Fruit fly (Drosophila melanogaster) whole organism: Measurements from ENCODE around the gene CG10621.

Source experiments
- CG8478 ChIP-seq: fragments of >200 bp; optimal IDR thresholded peaks from 2 replicates; lab custom pipeline; 2018; ENCODE audit warnings: inconsistent platforms
- Dll ChIP-seq: fragments of >200 bp; optimal IDR thresholded peaks from 2 replicates; lab custom pipeline; 2017
- EcR ChIP-seq, 2 experiments: fragments of >200 bp; optimal IDR thresholded peaks; 2 replicates each; lab custom pipeline; 2017; ENCODE audit warnings: missing biosample characterization in 2 of 2, missing genetic modification characterization in 2 of 2, missing genetic modification reagents in 2 of 2
- pan ChIP-seq: fragments of >200 bp; optimal IDR thresholded peaks from 2 replicates; lab custom pipeline; 2017
- psq ChIP-seq: fragments of >200 bp; optimal IDR thresholded peaks from 2 replicates; lab custom pipeline; 2017
- usp ChIP-seq: fragments of >200 bp; optimal IDR thresholded peaks from 2 replicates; lab custom pipeline; 2017; ENCODE audit warnings: missing biosample characterization, missing genetic modification characterization, mixed read lengths

CG10621 gene

dm6 chr2L:18954255-18954715, at the start of gene CG10621:
TSS of gene CG10621 (minus strand) at chr2L:18954431.
- no peak for TF ChIP-seq pan (lab: Kevin White, UChicago)
- no peak for TF ChIP-seq usp (GFP tag; lab: Kevin White, UChicago)
- TF ChIP-seq psq (lab: Kevin White, UChicago), result no peak
- TF ChIP-seq CG8478, result no peak
- TF ChIP-seq EcR (GFP tag; optimal IDR thresholded peaks at IDR 0.05; lab: Kevin White, UChicago), result no peak
- TF ChIP-seq Dll, result no peak

dm6 chr2L:19002959-19003371, 48.7 kb upstream of the CG10621 start, which contains the start of gene CG31793:
TSS of gene CG31793 (plus strand) at chr2L:19003367.
- TF ChIP-seq CG8478, result no peak

- TF ChIP-seq EcR (GFP tag; optimal IDR thresholded peaks at IDR 0.05; lab: Kevin White, UChicago) (no peak), CG8478 (no peak), Dll (no peak), pan (lab: Kevin White, UChicago) (no peak), psq (lab: Kevin White, UChicago) (no peak), usp (GFP tag; lab: Kevin White, UChicago) (no peak)
These were observed 48.2 kb upstream of the CG10621 start for dm6 chr2L:19002468-19002867.

- no peak for TF ChIP-seq CG8478
- no peak for TF ChIP-seq psq (lab: Kevin White, UChicago)
- TF ChIP-seq EcR (GFP tag; optimal IDR thresholded peaks at IDR 0.05; lab: Kevin White, UChicago), result no peak
- TF ChIP-seq Dll, result no peak
- no peak for TF ChIP-seq pan (lab: Kevin White, UChicago)
- TF ChIP-seq usp (GFP tag; lab: Kevin White, UChicago), result no peak
These were observed 42.9 kb upstream of the CG10621 start, which contains the start of gene CG31792 for dm6 chr2L:18997148-18997547. TSS of gene CG31792 (plus strand) at chr2L:18997448.

- TF ChIP-seq psq (lab: Kevin White, UChicago), result no peak
- no peak for TF ChIP-seq pan (lab: Kevin White, UChicago)
- no peak for TF ChIP-seq Dll
- no peak for TF ChIP-seq EcR (GFP tag; optimal IDR thresholded peaks at IDR 0.05; lab: Kevin White, UChicago)
- TF ChIP-seq usp (GFP tag; lab: Kevin White, UChicago), result no peak
- no peak for TF ChIP-seq CG8478
These were observed 41.6 kb upstream of the CG10621 start, which contains the start of gene CG10650 for dm6 chr2L:18995660-18996417. TSS of gene CG10650 (minus strand) at chr2L:18995934.

dm6 chr2L:18992196-18992595, 38.0 kb upstream of the CG10621 start, which contains the start of gene CG46465:
TSS of gene CG46465 (plus strand) at chr2L:18992496.
- TF ChIP-seq usp (GFP tag; lab: Kevin White, UChicago) (no peak), psq (lab: Kevin White, UChicago) (no peak), Dll (no peak), CG8478 (no peak), pan (lab: Kevin White, UChicago) (no peak), EcR (GFP tag; optimal IDR thresholded peaks at IDR 0.05; lab: Kevin White, UChicago) (no peak)

- no peak for TF ChIP-seq pan (lab: Kevin White, UChicago)
- no peak for TF ChIP-seq EcR (GFP tag; optimal IDR thresholded peaks at IDR 0.05; lab: Kevin White, UChicago)
- no peak for TF ChIP-seq CG8478
- no peak for TF ChIP-seq Dll
- TF ChIP-seq usp (GFP tag; lab: Kevin White, UChicago), result no peak
- no peak for TF ChIP-seq psq (lab: Kevin White, UChicago)
These were observed 36.5 kb upstream of the CG10621 start, which contains the start of gene CG15169 for dm6 chr2L:18990720-18991119. TSS of gene CG15169 (plus strand) at chr2L:18991020.

- TF ChIP-seq EcR (GFP tag; optimal IDR thresholded peaks at IDR 0.05; lab: Kevin White, UChicago) (no peak), psq (lab: Kevin White, UChicago) (no peak), usp (GFP tag; lab: Kevin White, UChicago) (no peak), pan (lab: Kevin White, UChicago) (no peak), Dll (no peak), CG8478 (no peak)
These were observed 35.9 kb upstream of the CG10621 start, which contains the start of gene CG15170 for dm6 chr2L:18990133-18990532. TSS of gene CG15170 (minus strand) at chr2L:18990233.

- TF ChIP-seq CG8478, result no peak
- TF ChIP-seq pan (lab: Kevin White, UChicago), result no peak
- TF ChIP-seq EcR (GFP tag; optimal IDR thresholded peaks at IDR 0.05; lab: Kevin White, UChicago), result no peak
- no peak for TF ChIP-seq Dll
- no peak for TF ChIP-seq usp (GFP tag; lab: Kevin White, UChicago)
- no peak for TF ChIP-seq psq (lab: Kevin White, UChicago)
These were observed 33.1 kb upstream of the CG10621 start, which contains the start of the genes Swip-1 and EMC5 for dm6 chr2L:18987078-18987895. TSS of gene Swip-1 (minus strand) at chr2L:18987280. TSS of gene EMC5 (plus strand) at chr2L:18987707.

- no peak for TF ChIP-seq CG8478
- no peak for TF ChIP-seq pan (lab: Kevin White, UChicago)
- no peak for TF ChIP-seq usp (GFP tag; lab: Kevin White, UChicago)
- no peak for TF ChIP-seq EcR (GFP tag; optimal IDR thresholded peaks at IDR 0.05; lab: Kevin White, UChicago)
- no peak for TF ChIP-seq Dll
- no peak for TF ChIP-seq psq (lab: Kevin White, UChicago)
These were observed 31.9 kb upstream of the CG10621 start for dm6 chr2L:18986125-18986498.
